Worm (Caenorhabditis elegans): ENCODE data around the gene F42A9.6.
A peak's percentile ranks its signal among the peaks of the same experiment; 100 is the strongest.

The F42A9.6 gene

DNA sequence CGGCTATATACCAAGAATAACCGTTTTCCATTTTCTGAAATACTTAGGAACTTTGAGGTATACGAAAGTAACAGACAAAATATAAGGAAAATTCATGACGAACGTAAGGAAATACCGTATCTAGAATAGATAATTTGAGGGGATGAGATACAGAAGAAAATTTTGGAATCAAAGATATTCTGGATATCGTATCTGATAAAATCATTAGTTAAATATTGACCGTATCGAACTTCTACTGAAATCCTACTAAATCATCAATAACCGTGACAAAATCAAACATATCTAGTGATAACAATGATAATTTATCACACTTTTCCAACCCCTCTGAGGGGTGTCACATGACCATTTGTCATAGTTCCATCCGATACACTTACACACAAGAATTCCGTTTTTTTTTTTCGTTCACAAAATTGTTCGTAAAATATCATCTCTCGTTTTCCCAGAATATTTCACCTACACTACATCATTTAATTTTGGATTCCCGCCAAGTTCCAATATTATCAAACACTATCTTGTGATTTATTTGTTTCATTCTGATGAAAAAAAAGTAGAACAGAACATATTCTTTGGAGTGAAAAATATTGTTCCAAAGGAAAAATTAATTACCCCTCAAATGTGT lies 8.2 kb upstream of the F42A9.6 start, which contains the start of gene Y59H11AR.4:
Gene Y59H11AR.4, minus strand, starts transcription at position 51 of the 619 bp plus-strand sequence.
- TF ChIP-seq ama-1 (optimal IDR thresholded peaks at IDR 0.05) (no peak), snpc-4 (tag; optimal IDR thresholded peaks at IDR 0.05) (no peak), ceh-16 (tag; optimal IDR thresholded peaks at IDR 0.05) (no peak), fos-1 (tag; optimal IDR thresholded peaks at IDR 0.05) (no peak), nhr-23 (tag; optimal IDR thresholded peaks at IDR 0.05) (no peak), jun-1 (tag; optimal IDR thresholded peaks at IDR 0.05) (no peak)

- no peak for TF ChIP-seq lin-15B (tag; optimal IDR thresholded peaks at IDR 0.05)
- TF ChIP-seq nhr-237 (tag; optimal IDR thresholded peaks at IDR 0.05), result no peak
- TF ChIP-seq ama-1 (optimal IDR thresholded peaks at IDR 0.05), result no peak
- no peak for TF ChIP-seq zag-1 (tag; optimal IDR thresholded peaks at IDR 0.05)
- no peak for TF ChIP-seq lin-39 (tag; optimal IDR thresholded peaks at IDR 0.05)
- TF ChIP-seq nhr-67 (tag; optimal IDR thresholded peaks at IDR 0.05), result no peak
- TF ChIP-seq lsy-12 (tag; optimal IDR thresholded peaks at IDR 0.05), result no peak
- no peak for TF ChIP-seq nhr-76 (tag; optimal IDR thresholded peaks at IDR 0.05)
- TF ChIP-seq nhr-23 (tag; optimal IDR thresholded peaks at IDR 0.05), result no peak
- TF ChIP-seq snpc-4 (tag; optimal IDR thresholded peaks at IDR 0.05), result no peak
- no peak for TF ChIP-seq nhr-12 (tag; optimal IDR thresholded peaks at IDR 0.05)
- TF ChIP-seq nfya-1 (tag; optimal IDR thresholded peaks at IDR 0.05; ENCODE audit: insufficient read depth), result no peak
- no peak for TF ChIP-seq unc-39 (tag; optimal IDR thresholded peaks at IDR 0.05)
- no peak for TF ChIP-seq R02D3.7 (tag; optimal IDR thresholded peaks at IDR 0.05)
- no peak for TF ChIP-seq nhr-43 (tag; optimal IDR thresholded peaks at IDR 0.05; ENCODE audit: poor library complexity, severe bottlenecking)
- TF ChIP-seq ceh-16 (tag; optimal IDR thresholded peaks at IDR 0.05), result no peak
- TF ChIP-seq eor-1 (tag; optimal IDR thresholded peaks at IDR 0.05), result no peak
- no peak for TF ChIP-seq egl-5 (tag; optimal IDR thresholded peaks at IDR 0.05)
- no peak for TF ChIP-seq hmg-11 (tag; optimal IDR thresholded peaks at IDR 0.05)
- TF ChIP-seq ztf-11 (tag; optimal IDR thresholded peaks at IDR 0.05), result no peak
Measured at ce11 chrIV:8602877-8603276, 6.2 kb upstream of the F42A9.6 start, which contains the start of gene Y59H11AR.10. Gene Y59H11AR.10, plus strand, starts transcription at chrIV:8603177.

DNA sequence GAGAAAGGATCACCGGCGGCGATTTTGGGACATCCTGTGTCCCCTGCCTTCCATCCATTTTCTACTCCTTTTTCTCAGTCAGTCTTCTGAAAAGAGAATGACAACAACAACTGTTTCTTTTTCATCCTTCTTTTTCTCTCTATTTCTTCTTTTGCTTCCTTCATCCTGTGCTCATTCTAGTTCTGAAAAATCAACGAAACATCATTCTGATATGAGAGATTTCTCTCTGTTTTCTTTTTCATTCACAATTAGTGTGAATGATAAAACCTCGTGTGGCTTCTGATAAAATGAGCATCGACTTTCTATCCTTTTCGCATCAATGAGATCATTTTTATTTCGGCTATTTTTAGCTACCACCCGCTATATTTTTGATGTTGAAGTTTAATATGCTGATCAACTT lies 3.8 kb upstream of the F42A9.6 start:
- TF ChIP-seq mdl-1 (tag; optimal IDR thresholded peaks at IDR 0.05) (no peak), nhr-77 (tag; optimal IDR thresholded peaks at IDR 0.05) (no peak), nhr-43 (tag; optimal IDR thresholded peaks at IDR 0.05; ENCODE audit: poor library complexity, severe bottlenecking) (no peak), nhr-11 (tag; optimal IDR thresholded peaks at IDR 0.05) (peak; percentile 53), elt-2 (tag; optimal IDR thresholded peaks at IDR 0.05) (no peak), snpc-4 (tag; optimal IDR thresholded peaks at IDR 0.05) (no peak), skn-1 (tag; optimal IDR thresholded peaks at IDR 0.05) (no peak)

DNA sequence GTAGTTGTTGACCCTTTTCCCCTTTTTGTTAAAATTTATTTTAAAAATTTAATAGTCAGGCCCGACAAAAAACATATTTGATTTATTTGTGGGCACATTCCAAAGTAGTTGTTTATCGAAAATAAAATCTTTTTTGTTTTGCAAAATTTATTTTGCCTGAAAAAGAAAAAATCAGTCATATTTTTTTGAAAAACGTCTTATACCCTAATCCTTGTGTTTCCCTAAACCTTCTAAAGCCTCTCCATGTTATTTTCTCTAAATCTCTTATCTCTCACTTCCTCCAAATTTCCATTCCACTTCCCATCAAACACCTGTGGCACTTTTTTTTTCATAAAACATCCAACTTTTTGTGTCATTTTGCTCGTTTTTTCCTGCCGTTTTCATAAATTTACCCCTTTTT lies 830 bp upstream of the F42A9.6 start:
- no peak for TF ChIP-seq unc-39 (tag; optimal IDR thresholded peaks at IDR 0.05)
- TF ChIP-seq nhr-28 (tag; optimal IDR thresholded peaks at IDR 0.05), result no peak
- peak; percentile 63 for TF ChIP-seq elt-1 (tag; optimal IDR thresholded peaks at IDR 0.05)

DNA sequence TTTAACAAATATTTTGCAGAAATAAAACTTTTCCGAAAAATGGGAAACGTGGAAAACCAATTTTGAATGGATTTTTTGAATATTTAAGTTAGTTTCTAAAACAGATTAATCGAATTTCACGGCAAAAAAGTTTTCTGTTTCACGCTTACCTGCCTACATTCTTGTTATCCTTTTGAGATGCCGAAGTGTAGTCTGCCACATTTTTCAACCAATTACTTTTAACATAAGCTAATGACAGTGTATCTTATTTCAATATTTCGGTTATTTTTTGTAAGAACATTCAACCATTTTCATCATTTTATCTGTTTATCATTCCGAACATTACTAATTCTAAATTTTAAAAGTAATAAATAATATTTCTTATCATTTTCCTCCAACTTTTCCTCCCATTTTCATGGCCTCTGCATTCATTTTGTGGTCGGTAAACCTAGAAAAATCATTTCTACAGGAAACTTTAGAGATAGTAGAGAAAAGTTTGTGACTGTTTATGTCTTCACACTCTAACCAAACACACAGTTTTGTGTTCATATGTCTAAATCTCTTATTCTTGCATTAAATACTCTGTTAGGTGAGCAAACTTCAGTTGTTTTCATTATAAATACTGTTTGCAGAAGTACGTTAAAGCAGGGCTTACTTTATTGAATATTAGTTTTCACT lies 3.0 kb downstream of the F42A9.6 start, which contains the start of the genes F42A9.17 and cyp-33E2:
Gene F42A9.17, minus strand, starts transcription at position 51 of the 657 bp plus-strand sequence.
Gene cyp-33E2, plus strand, starts transcription at position 449 of the 657 bp plus-strand sequence.
- peak; percentile 83 for TF ChIP-seq pqm-1 (tag; optimal IDR thresholded peaks at IDR 0.05)
- TF ChIP-seq fkh-2 (tag; optimal IDR thresholded peaks at IDR 0.05), result no peak
- TF ChIP-seq hmg-11 (tag; optimal IDR thresholded peaks at IDR 0.05), result no peak
- TF ChIP-seq elt-3 (tag; optimal IDR thresholded peaks at IDR 0.05), result no peak
- no peak for TF ChIP-seq nhr-11 (tag; optimal IDR thresholded peaks at IDR 0.05)
- TF ChIP-seq pha-4 (tag; optimal IDR thresholded peaks at IDR 0.05), result peak; percentile 91
- no peak for TF ChIP-seq nhr-43 (tag; optimal IDR thresholded peaks at IDR 0.05; ENCODE audit: poor library complexity, severe bottlenecking)
- no peak for TF ChIP-seq ama-1 (optimal IDR thresholded peaks at IDR 0.05)
- TF ChIP-seq nhr-67 (tag; optimal IDR thresholded peaks at IDR 0.05), result no peak
- TF ChIP-seq ceh-16 (tag; optimal IDR thresholded peaks at IDR 0.05), result no peak
- no peak for TF ChIP-seq R02D3.7 (tag; optimal IDR thresholded peaks at IDR 0.05)
- no peak for TF ChIP-seq lsy-12 (tag; optimal IDR thresholded peaks at IDR 0.05)
- no peak for TF ChIP-seq ztf-4 (tag; optimal IDR thresholded peaks at IDR 0.05)
- no peak for TF ChIP-seq nhr-12 (tag; optimal IDR thresholded peaks at IDR 0.05)
- TF ChIP-seq elt-2 (tag; optimal IDR thresholded peaks at IDR 0.05), result peak; percentile 67
